Worm (Caenorhabditis elegans): Measurements from ENCODE around the gene msi-1.

The msi-1 gene

ce11 chrIII:3991362-3991761, 15.2 kb upstream of the msi-1 start:
- TF ChIP-seq mls-2 (tag; optimal IDR thresholded peaks at IDR 0.05): no peak
- TF ChIP-seq lin-13 (tag; optimal IDR thresholded peaks at IDR 0.05): no peak
- TF ChIP-seq flh-1 (GFP tag; optimal IDR thresholded peaks at IDR 0.05): no peak
- no peak for TF ChIP-seq ham-2 (GFP tag; optimal IDR thresholded peaks at IDR 0.05)
- no peak for TF ChIP-seq zip-8 (tag; optimal IDR thresholded peaks at IDR 0.05)
- peak; percentile 75 for TF ChIP-seq hlh-1 (tag; optimal IDR thresholded peaks at IDR 0.05)
- TF ChIP-seq cnd-1 (tag; optimal IDR thresholded peaks at IDR 0.05): no peak
- no peak for TF ChIP-seq blmp-1 (tag; optimal IDR thresholded peaks at IDR 0.05)
- no peak for TF ChIP-seq ztf-11 (tag; optimal IDR thresholded peaks at IDR 0.05)
- TF ChIP-seq nhr-2 (tag; optimal IDR thresholded peaks at IDR 0.05): no peak
- TF ChIP-seq ceh-43 (GFP tag; optimal IDR thresholded peaks at IDR 0.05): no peak
- no peak for TF ChIP-seq nhr-237 (tag; optimal IDR thresholded peaks at IDR 0.05)
- TF ChIP-seq tbx-8 (GFP tag; optimal IDR thresholded peaks at IDR 0.05): no peak
- TF ChIP-seq elt-3 (tag; optimal IDR thresholded peaks at IDR 0.05): no peak
- no peak for TF ChIP-seq nhr-76 (tag; optimal IDR thresholded peaks at IDR 0.05)
- peak; percentile 2 for TF ChIP-seq unc-62 (GFP tag; optimal IDR thresholded peaks at IDR 0.05)
- TF ChIP-seq ceh-83 (GFP tag; optimal IDR thresholded peaks at IDR 0.05): no peak

- TF ChIP-seq lin-13 (tag; optimal IDR thresholded peaks at IDR 0.05): no peak
- no peak for TF ChIP-seq flh-1 (GFP tag; optimal IDR thresholded peaks at IDR 0.05)
- TF ChIP-seq elt-1 (tag; optimal IDR thresholded peaks at IDR 0.05; ENCODE audit: borderline replicate concordance, insufficient read depth): no peak
- no peak for TF ChIP-seq mep-1 (tag; optimal IDR thresholded peaks at IDR 0.05)
- no peak for TF ChIP-seq ceh-83 (GFP tag; optimal IDR thresholded peaks at IDR 0.05)
- TF ChIP-seq ces-1 (GFP tag; optimal IDR thresholded peaks at IDR 0.05): no peak
- TF ChIP-seq snpc-4 (tag; optimal IDR thresholded peaks at IDR 0.05): no peak
- no peak for TF ChIP-seq nhr-12 (tag; optimal IDR thresholded peaks at IDR 0.05)
Measured at ce11 chrIII:3987759-3988158, 11.6 kb upstream of the msi-1 start, which contains the start of gene C36E8.6. TSS of gene C36E8.6 (plus strand) at chrIII:3988059.

- TF ChIP-seq ztf-11 (tag; optimal IDR thresholded peaks at IDR 0.05) (no peak), nhr-237 (tag; optimal IDR thresholded peaks at IDR 0.05) (no peak), bed-3 (GFP tag; optimal IDR thresholded peaks at IDR 0.05) (no peak), lin-32 (GFP tag; optimal IDR thresholded peaks at IDR 0.05) (no peak), mls-2 (tag; optimal IDR thresholded peaks at IDR 0.05) (no peak), cnd-1 (tag; optimal IDR thresholded peaks at IDR 0.05) (no peak)
Measured at ce11 chrIII:3986368-3986767, 10.2 kb upstream of the msi-1 start, which contains the start of gene Y1A5A.1. TSS of gene Y1A5A.1 (minus strand) at chrIII:3986661.

- TF ChIP-seq unc-120 (tag; optimal IDR thresholded peaks at IDR 0.05; ENCODE audit: poor library complexity, severe bottlenecking) (peak; percentile 25), sem-2 (GFP tag; optimal IDR thresholded peaks at IDR 0.05) (no peak)
Measured at ce11 chrIII:3984049-3984484, 7.9 kb upstream of the msi-1 start.

ce11 chrIII:3979980-3980631, 3.9 kb upstream of the msi-1 start:
- no peak for TF ChIP-seq unc-39 (tag; optimal IDR thresholded peaks at IDR 0.05)
- no peak for TF ChIP-seq nhr-12 (tag; optimal IDR thresholded peaks at IDR 0.05)
- no peak for TF ChIP-seq sptf-1 (tag; optimal IDR thresholded peaks at IDR 0.05)
- no peak for TF ChIP-seq blmp-1 (tag; optimal IDR thresholded peaks at IDR 0.05)
- TF ChIP-seq unc-62 (GFP tag; optimal IDR thresholded peaks at IDR 0.05): no peak
- no peak for TF ChIP-seq sem-2 (GFP tag; optimal IDR thresholded peaks at IDR 0.05)
- TF ChIP-seq ztf-11 (tag; optimal IDR thresholded peaks at IDR 0.05): no peak
- no peak for TF ChIP-seq M03D4.4 (tag; optimal IDR thresholded peaks at IDR 0.05)
- TF ChIP-seq lin-32 (GFP tag; optimal IDR thresholded peaks at IDR 0.05): no peak
- no peak for TF ChIP-seq unc-120 (tag; optimal IDR thresholded peaks at IDR 0.05; ENCODE audit: poor library complexity, severe bottlenecking)
- TF ChIP-seq nhr-2 (tag; optimal IDR thresholded peaks at IDR 0.05): no peak
- TF ChIP-seq elt-3 (tag; optimal IDR thresholded peaks at IDR 0.05): no peak
- TF ChIP-seq snpc-4 (tag; optimal IDR thresholded peaks at IDR 0.05): no peak
- TF ChIP-seq zip-8 (tag; optimal IDR thresholded peaks at IDR 0.05): no peak
- no peak for TF ChIP-seq elt-1 (tag; optimal IDR thresholded peaks at IDR 0.05; ENCODE audit: borderline replicate concordance, insufficient read depth)
- no peak for TF ChIP-seq nhr-76 (tag; optimal IDR thresholded peaks at IDR 0.05)
- TF ChIP-seq ceh-39 (tag; optimal IDR thresholded peaks at IDR 0.05): no peak
- TF ChIP-seq cnd-1 (tag; optimal IDR thresholded peaks at IDR 0.05): no peak
- no peak for TF ChIP-seq ces-1 (GFP tag; optimal IDR thresholded peaks at IDR 0.05)

All from whole organism, mixed stage, embryonic.